Worm (Caenorhabditis elegans) whole organism, L3 larva: ENCODE measurements around the gene kbp-4.

ENCODE experiments used
- R02D3.7 ChIP-seq: fragments of 150-350 bp; optimal IDR thresholded peaks from 2 replicates; lab custom pipeline; 2014; ENCODE audit warnings: missing biosample characterization, missing genetic modification characterization
- ZK546.5 ChIP-seq: sonication (generic microtip); optimal IDR thresholded peaks from 2 replicates; lab custom pipeline; 2017; ENCODE audit warnings: missing biosample characterization, missing genetic modification characterization
- ama-1 ChIP-seq: fragments of 150-350 bp; optimal IDR thresholded peaks from 2 replicates; lab custom pipeline; 2018
- ceh-28 ChIP-seq: fragments of 150-350 bp; optimal IDR thresholded peaks from 2 replicates; lab custom pipeline; 2014; ENCODE audit warnings: missing biosample characterization, missing genetic modification reagents, missing genetic modification characterization
- ceh-82 ChIP-seq: fragments of 150-350 bp; optimal IDR thresholded peaks from 2 replicates; lab custom pipeline; 2014; ENCODE audit warnings: missing biosample characterization, missing genetic modification characterization
- elt-2 ChIP-seq: sonication (generic microtip); optimal IDR thresholded peaks from 2 replicates; lab custom pipeline; 2016; ENCODE audit warnings: missing genetic modification reagents, mild to moderate bottlenecking, missing genetic modification characterization, missing compliant biosample characterization
- lin-15B ChIP-seq: fragments of 150-350 bp; optimal IDR thresholded peaks from 2 replicates; lab custom pipeline; 2014; ENCODE audit warnings: missing biosample characterization, missing genetic modification characterization
- nfya-1 ChIP-seq: sonication (generic microtip); optimal IDR thresholded peaks from 2 replicates; lab custom pipeline; 2017; ENCODE audit warnings: missing genetic modification characterization, mild to moderate bottlenecking, missing compliant biosample characterization, antibody characterized with exemption, moderate library complexity; ENCODE audit not compliant: insufficient read depth
- nhr-11 ChIP-seq: fragments of 150-350 bp; optimal IDR thresholded peaks from 2 replicates; lab custom pipeline; 2014; ENCODE audit warnings: missing biosample characterization, missing genetic modification characterization
- snpc-4 ChIP-seq: fragments of 150-350 bp; optimal IDR thresholded peaks from 2 replicates; lab custom pipeline; 2014; ENCODE audit warnings: missing biosample characterization, missing genetic modification characterization
- unc-39 ChIP-seq: sonication (generic microtip); optimal IDR thresholded peaks from 4 replicates; lab custom pipeline; 2017; ENCODE audit warnings: missing biosample characterization, missing genetic modification characterization
- unc-62 ChIP-seq: fragments of 150-350 bp; sonication (generic microtip); optimal IDR thresholded peaks from 4 replicates; lab custom pipeline; 2014; ENCODE audit warnings: missing biosample characterization, missing genetic modification reagents, missing genetic modification characterization

DNA sequence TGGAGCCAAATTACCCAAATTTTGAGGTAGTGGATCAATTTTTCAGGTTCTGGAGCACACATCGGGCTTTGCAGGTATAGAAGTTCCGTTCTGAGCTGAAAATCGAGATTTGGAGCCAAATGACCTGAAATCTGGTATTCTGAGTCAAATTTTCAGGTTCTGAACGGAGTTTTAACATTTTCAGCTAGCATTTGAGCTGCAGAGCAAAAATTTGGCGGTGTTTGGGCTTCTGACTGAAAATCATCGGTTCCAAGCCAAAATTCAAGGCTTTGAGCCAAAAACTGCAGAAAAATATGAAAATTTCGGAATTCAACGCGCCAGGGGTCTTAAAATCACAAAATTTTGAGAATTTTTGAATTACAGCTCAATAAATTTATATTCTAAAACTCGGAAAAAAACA is 49.7 kb upstream of the kbp-4 start, which contains the start of the genes clc-26 and E_BE45912.2:
- TF ChIP-seq nhr-11 (tag; lab: Kevin White, UChicago): no peak
- TF ChIP-seq nfya-1 (tag; lab: Kevin White, UChicago): no peak
- no peak for TF ChIP-seq R02D3.7 (tag; lab: Kevin White, UChicago)
- TF ChIP-seq unc-39 (tag; lab: Kevin White, UChicago): no peak
- no peak for TF ChIP-seq ZK546.5 (tag; lab: Kevin White, UChicago)
- no peak for TF ChIP-seq ceh-82 (tag; lab: Kevin White, UChicago)
- TF ChIP-seq snpc-4 (tag; lab: Kevin White, UChicago): no peak
- TF ChIP-seq lin-15B (tag; lab: Kevin White, UChicago): no peak
- no peak for TF ChIP-seq elt-2
- TF ChIP-seq ceh-28: no peak
- TF ChIP-seq ama-1 (lab: Kevin White, UChicago): no peak
- TF ChIP-seq unc-62: no peak
